Worm (Caenorhabditis elegans) whole organism, L4 larva: ENCODE data around the gene W01A11.7.

ENCODE experiments used
- T20F7.1 ChIP-seq: fragments of 200-800 bp; sonication (Bioruptor generic); optimal IDR thresholded peaks from 2 replicates; lab custom pipeline; 2018; ENCODE audit warnings: mild to moderate bottlenecking, missing genetic modification characterization, missing compliant biosample characterization
- arid-1 ChIP-seq: fragments of 200-800 bp; sonication (Bioruptor generic); conservative IDR thresholded peaks from 2 replicates; pipeline ENCODE4 v1.3.6; 2022; ENCODE audit warnings: missing genetic modification reagents, missing genetic modification characterization, missing compliant biosample characterization
- ceh-28 ChIP-seq: fragments of 150-350 bp; optimal IDR thresholded peaks from 2 replicates; lab custom pipeline; 2014; ENCODE audit warnings: missing biosample characterization, missing genetic modification reagents, missing genetic modification characterization
- egl-27 ChIP-seq: sonication (generic microtip); optimal IDR thresholded peaks from 3 replicates; lab custom pipeline; 2017; ENCODE audit warnings: missing biosample characterization, missing genetic modification reagents, missing genetic modification characterization
- egl-43 ChIP-seq: fragments of 200-800 bp; sonication (Bioruptor generic); IDR thresholded peaks from 2 replicates; pipeline ENCODE4 v1.3.6; 2022; ENCODE audit warnings: missing genetic modification reagents, missing genetic modification characterization, missing compliant biosample characterization
- madf-5 ChIP-seq, 2 experiments: fragments of 200-800 bp; sonication (Bioruptor generic); IDR thresholded peaks; 2 replicates each; pipeline ENCODE4 v1.3.6; 2022; ENCODE audit warnings: missing compliant biosample characterization in 2 of 2, missing genetic modification characterization in 2 of 2
- mxl-3 ChIP-seq: fragments of 200-800 bp; sonication (Bioruptor generic); optimal IDR thresholded peaks from 2 replicates; lab custom pipeline; 2018; ENCODE audit warnings: mild to moderate bottlenecking, missing genetic modification characterization, missing compliant biosample characterization
- nhr-11 ChIP-seq: fragments of 150-350 bp; optimal IDR thresholded peaks from 2 replicates; lab custom pipeline; 2014; ENCODE audit warnings: missing biosample characterization, missing genetic modification characterization
- nhr-111 ChIP-seq: fragments of 200-800 bp; sonication (Bioruptor generic); optimal IDR thresholded peaks from 2 replicates; lab custom pipeline; 2018; ENCODE audit warnings: mild to moderate bottlenecking, missing genetic modification characterization, missing compliant biosample characterization
- nhr-48 ChIP-seq: sonication (generic microtip); optimal IDR thresholded peaks from 2 replicates; lab custom pipeline; 2016; ENCODE audit warnings: mild to moderate bottlenecking, missing genetic modification characterization, missing compliant biosample characterization
- spr-3 ChIP-seq: fragments of 200-800 bp; sonication (Bioruptor generic); optimal IDR thresholded peaks from 2 replicates; lab custom pipeline; 2018; ENCODE audit warnings: mild to moderate bottlenecking, missing genetic modification characterization, missing compliant biosample characterization
- unc-130 ChIP-seq: sonication (generic microtip); optimal IDR thresholded peaks from 2 replicates; lab custom pipeline; 2016; ENCODE audit warnings: missing genetic modification reagents, missing genetic modification characterization, missing compliant biosample characterization
- unc-62 ChIP-seq, 3 experiments: fragments of 150-350 bp in 1 of 3; sonication (generic microtip); optimal IDR thresholded peaks in 2 of 3; peaks in 1 of 3; 1 replicate in 1 of 3; 2 replicates in 2 of 3; lab custom pipeline; 2014 to 2017; ENCODE audit warnings: missing biosample characterization in 3 of 3, missing genetic modification characterization in 3 of 3, missing genetic modification reagents in 3 of 3, missing genotype in 1 of 3
- zip-2 ChIP-seq: fragments of 150-350 bp; optimal IDR thresholded peaks from 2 replicates; lab custom pipeline; 2014; ENCODE audit warnings: missing biosample characterization, missing genetic modification characterization

ce11 chrV:6549148-6549547, 44.0 kb upstream of the W01A11.7 start, which contains the start of gene K04A8.20:
- no peak for TF ChIP-seq spr-3
- TF ChIP-seq unc-130 (GFP tag; lab: Kevin White, UChicago): no peak
- no peak for TF ChIP-seq arid-1
- no peak for TF ChIP-seq nhr-111 (GFP tag; lab: Kevin White, UChicago)
- no peak for TF ChIP-seq madf-5 (GFP tag; IDR thresholded peaks at IDR 0.05; lab: Robert Waterston, UW)
- TF ChIP-seq egl-27 (tag; lab: Kevin White, UChicago): no peak
- TF ChIP-seq T20F7.1 (GFP tag; lab: Kevin White, UChicago): no peak
- TF ChIP-seq nhr-48 (tag; lab: Kevin White, UChicago): no peak
- no peak for TF ChIP-seq mxl-3
- no peak for TF ChIP-seq egl-43 (GFP tag; lab: Robert Waterston, UW)
- TF ChIP-seq ceh-28: no peak
- no peak for TF ChIP-seq nhr-11 (tag; lab: Kevin White, UChicago)
- TF ChIP-seq unc-62 (GFP tag; optimal IDR thresholded peaks at IDR 0.05 in 1 of 2; lab: Kevin White, UChicago): no peak
- no peak for TF ChIP-seq unc-62 (tag; optimal IDR thresholded peaks at IDR 0.05; lab: Kevin White, UChicago)
- no peak for TF ChIP-seq zip-2
